Worm (Caenorhabditis elegans) whole organism, L1 larva: Measurements from ENCODE around the gene pdf-1.

Experiments
- C04F5.9 ChIP-seq: sonication (generic microtip); optimal IDR thresholded peaks from 2 replicates; lab custom pipeline; 2016; ENCODE audit warnings: missing genetic modification characterization, missing compliant biosample characterization
- C34B4.2 ChIP-seq: sonication (generic microtip); optimal IDR thresholded peaks from 2 replicates; lab custom pipeline; 2017; ENCODE audit warnings: mild to moderate bottlenecking, missing genetic modification characterization, missing compliant biosample characterization
- F16B12.6 ChIP-seq: fragments of 150-350 bp; optimal IDR thresholded peaks from 2 replicates; lab custom pipeline; 2014; ENCODE audit warnings: missing biosample characterization, missing genetic modification characterization
- aly-2 ChIP-seq: fragments of 150-350 bp; optimal IDR thresholded peaks from 2 replicates; lab custom pipeline; 2014; ENCODE audit warnings: missing biosample characterization, missing genetic modification characterization
- blmp-1 ChIP-seq: fragments of 150-350 bp; optimal IDR thresholded peaks from 2 replicates; lab custom pipeline; 2014; ENCODE audit warnings: missing biosample characterization, missing genetic modification characterization
- ceh-82 ChIP-seq, 3 experiments: fragments of 150-350 bp in 1 of 3; sonication (generic microtip) in 2 of 3; optimal IDR thresholded peaks; 2 replicates each; lab custom pipeline; 2014 to 2017; ENCODE audit warnings: missing biosample characterization in 3 of 3, missing genetic modification characterization in 3 of 3
- dpl-1 ChIP-seq, 3 experiments: fragments of 150-350 bp in 2 of 3; sonication (generic microtip) in 1 of 3; optimal IDR thresholded peaks; 2 replicates each; lab custom pipeline; 2014 to 2017; ENCODE audit warnings: missing biosample characterization in 3 of 3, missing genetic modification characterization in 3 of 3, missing genetic modification reagents in 3 of 3
- elt-2 ChIP-seq: sonication (generic microtip); optimal IDR thresholded peaks from 2 replicates; lab custom pipeline; 2016; ENCODE audit warnings: missing genetic modification characterization, mild to moderate bottlenecking, inconsistent platforms, missing compliant biosample characterization, missing genetic modification reagents
- elt-3 ChIP-seq, 6 experiments: fragments of 150-350 bp in 1 of 6; sonication (generic microtip); optimal IDR thresholded peaks; 2 replicates each; lab custom pipeline; 2017 to 2018; ENCODE audit warnings: missing biosample characterization in 6 of 6, missing genetic modification characterization in 6 of 6, inconsistent platforms in 1 of 6
- fkh-10 ChIP-seq: sonication (generic microtip); optimal IDR thresholded peaks from 2 replicates; lab custom pipeline; 2017; ENCODE audit warnings: missing biosample characterization, missing genetic modification reagents, missing genetic modification characterization
- fkh-4 ChIP-seq: sonication (generic microtip); optimal IDR thresholded peaks from 2 replicates; lab custom pipeline; 2016; ENCODE audit warnings: missing compliant biosample characterization, missing genetic modification characterization, borderline replicate concordance
- fkh-8 ChIP-seq: sonication (generic microtip); optimal IDR thresholded peaks from 2 replicates; lab custom pipeline; 2016; ENCODE audit warnings: mild to moderate bottlenecking, missing genetic modification characterization, missing compliant biosample characterization
- fos-1 ChIP-seq: fragments of 150-350 bp; optimal IDR thresholded peaks from 2 replicates; lab custom pipeline; 2014; ENCODE audit warnings: missing biosample characterization, missing genetic modification characterization
- grh-1 ChIP-seq: fragments of 200-800 bp; sonication (Bioruptor generic); IDR thresholded peaks from 2 replicates; pipeline ENCODE4 v1.3.6; 2022; ENCODE audit warnings: missing genetic modification reagents, missing genetic modification characterization, missing compliant biosample characterization
- hpl-2 ChIP-seq: fragments of 150-350 bp; optimal IDR thresholded peaks from 2 replicates; lab custom pipeline; 2014; ENCODE audit warnings: missing biosample characterization, missing genetic modification reagents, missing genetic modification characterization
- lin-13 ChIP-seq: fragments of 150-350 bp; optimal IDR thresholded peaks from 2 replicates; lab custom pipeline; 2014; ENCODE audit warnings: missing biosample characterization, missing genetic modification reagents, missing genetic modification characterization
- lin-14 ChIP-seq: fragments of 200-800 bp; sonication (Bioruptor generic); optimal IDR thresholded peaks from 2 replicates; lab custom pipeline; 2018; ENCODE audit warnings: mild to moderate bottlenecking, missing genetic modification characterization, moderate library complexity, missing compliant biosample characterization
- lin-15B ChIP-seq: fragments of 150-350 bp; sonication (generic microtip); optimal IDR thresholded peaks from 3 replicates; lab custom pipeline; 2014; ENCODE audit warnings: missing biosample characterization, missing genetic modification characterization
- lin-35 ChIP-seq, 2 experiments: fragments of 150-350 bp; optimal IDR thresholded peaks; 2 replicates each; lab custom pipeline; 2014; ENCODE audit warnings: missing biosample characterization in 2 of 2, missing genetic modification characterization in 2 of 2, missing genetic modification reagents in 2 of 2
- lin-39 ChIP-seq: fragments of 150-350 bp; optimal IDR thresholded peaks from 2 replicates; lab custom pipeline; 2014; ENCODE audit warnings: missing biosample characterization, missing genetic modification reagents, missing genetic modification characterization
- lir-3 ChIP-seq: sonication (generic microtip); optimal IDR thresholded peaks from 2 replicates; lab custom pipeline; 2016; ENCODE audit warnings: mild to moderate bottlenecking, missing genetic modification characterization, moderate library complexity, missing compliant biosample characterization; ENCODE audit not compliant: poor library complexity
- mdl-1 ChIP-seq, 2 experiments: fragments of 150-350 bp; optimal IDR thresholded peaks; 2 replicates each; lab custom pipeline; 2014 to 2017; ENCODE audit warnings: missing biosample characterization in 2 of 2, missing genetic modification characterization in 2 of 2, inconsistent platforms in 1 of 2
- mef-2 ChIP-seq: fragments of 150-350 bp; optimal IDR thresholded peaks from 2 replicates; lab custom pipeline; 2014; ENCODE audit warnings: missing biosample characterization, missing genetic modification characterization
- mep-1 ChIP-seq: fragments of 150-350 bp; optimal IDR thresholded peaks from 2 replicates; lab custom pipeline; 2014; ENCODE audit warnings: missing biosample characterization, missing genetic modification characterization
- nhr-19 ChIP-seq: fragments of 200-800 bp; sonication (Bioruptor generic); conservative IDR thresholded peaks from 2 replicates; pipeline ENCODE4 v1.3.6; 2022; ENCODE audit warnings: missing genetic modification characterization, missing compliant biosample characterization
- nhr-20 ChIP-seq: sonication (generic microtip); optimal IDR thresholded peaks from 2 replicates; lab custom pipeline; 2016; ENCODE audit warnings: mild to moderate bottlenecking, missing genetic modification characterization, missing compliant biosample characterization
- nhr-237 ChIP-seq: fragments of 150-350 bp; optimal IDR thresholded peaks from 2 replicates; lab custom pipeline; 2014; ENCODE audit warnings: missing biosample characterization, missing genetic modification characterization
- nhr-47 ChIP-seq: sonication (generic microtip); optimal IDR thresholded peaks from 2 replicates; lab custom pipeline; 2016; ENCODE audit warnings: mild to moderate bottlenecking, missing genetic modification characterization, moderate library complexity, missing compliant biosample characterization
- nhr-71 ChIP-seq: sonication (generic microtip); optimal IDR thresholded peaks from 2 replicates; lab custom pipeline; 2016; ENCODE audit warnings: mild to moderate bottlenecking, missing genetic modification characterization, moderate library complexity, missing compliant biosample characterization
- nhr-76 ChIP-seq: sonication (generic microtip); optimal IDR thresholded peaks from 2 replicates; lab custom pipeline; 2017; ENCODE audit warnings: missing biosample characterization, missing genetic modification characterization
- nhr-84 ChIP-seq: sonication (generic microtip); optimal IDR thresholded peaks from 2 replicates; lab custom pipeline; 2017; ENCODE audit warnings: missing biosample characterization, missing genetic modification characterization
- nhr-85 ChIP-seq: sonication (generic microtip); peaks from one replicate; lab custom pipeline; 2016; ENCODE audit warnings: missing genetic modification characterization, inconsistent platforms, missing compliant biosample characterization
- pqm-1 ChIP-seq: sonication (generic microtip); optimal IDR thresholded peaks from 3 replicates; lab custom pipeline; 2017; ENCODE audit warnings: missing biosample characterization, missing genetic modification characterization
- rnt-1 ChIP-seq: sonication (generic microtip); optimal IDR thresholded peaks from 2 replicates; lab custom pipeline; 2016; ENCODE audit warnings: mild to moderate bottlenecking, missing genetic modification characterization, moderate library complexity, missing compliant biosample characterization
- snu-23 ChIP-seq: sonication (generic microtip); optimal IDR thresholded peaks from 2 replicates; lab custom pipeline; 2016; ENCODE audit warnings: missing genetic modification characterization, missing compliant biosample characterization
- sptf-1 ChIP-seq: fragments of 150-350 bp; optimal IDR thresholded peaks from 2 replicates; lab custom pipeline; 2014; ENCODE audit warnings: missing biosample characterization, missing genetic modification characterization
- sup-37 ChIP-seq: fragments of 200-800 bp; sonication (Bioruptor generic); optimal IDR thresholded peaks from 2 replicates; lab custom pipeline; 2018; ENCODE audit warnings: mild to moderate bottlenecking, missing genetic modification characterization, missing compliant biosample characterization
- swsn-7 ChIP-seq: sonication (generic microtip); optimal IDR thresholded peaks from 2 replicates; lab custom pipeline; 2016; ENCODE audit warnings: missing genetic modification characterization, missing compliant biosample characterization
- tbx-2 ChIP-seq: sonication (generic microtip); optimal IDR thresholded peaks from 2 replicates; lab custom pipeline; 2016; ENCODE audit warnings: missing genetic modification characterization, missing compliant biosample characterization
- unc-130 ChIP-seq: fragments of 150-350 bp; optimal IDR thresholded peaks from 2 replicates; lab custom pipeline; 2017; ENCODE audit warnings: missing biosample characterization, missing genetic modification characterization, inconsistent platforms
- unc-30 ChIP-seq: sonication (generic microtip); optimal IDR thresholded peaks from 2 replicates; lab custom pipeline; 2017; ENCODE audit warnings: missing biosample characterization, missing genetic modification characterization
- vab-15 ChIP-seq: sonication (generic microtip); optimal IDR thresholded peaks from 2 replicates; lab custom pipeline; 2017; ENCODE audit warnings: missing genotype, mild to moderate bottlenecking, missing genetic modification characterization, missing compliant biosample characterization
- xbp-1 ChIP-seq: sonication (generic microtip); optimal IDR thresholded peaks from 2 replicates; lab custom pipeline; 2016; ENCODE audit warnings: missing genetic modification characterization, missing compliant biosample characterization
- zag-1 ChIP-seq: fragments of 150-350 bp; optimal IDR thresholded peaks from 2 replicates; lab custom pipeline; 2014; ENCODE audit warnings: missing biosample characterization, missing genetic modification characterization
- zip-4 ChIP-seq: fragments of 200-800 bp; sonication (Bioruptor generic); optimal IDR thresholded peaks from 2 replicates; lab custom pipeline; 2018; ENCODE audit warnings: mild to moderate bottlenecking, missing genetic modification characterization, moderate library complexity, missing compliant biosample characterization
- ztf-11 ChIP-seq, 2 experiments: sonication (generic microtip); optimal IDR thresholded peaks; 2 replicates each; lab custom pipeline; 2016 to 2017; ENCODE audit warnings: missing genetic modification characterization in 2 of 2, missing biosample characterization in 1 of 2, missing compliant biosample characterization in 1 of 2

Gene pdf-1

DNA sequence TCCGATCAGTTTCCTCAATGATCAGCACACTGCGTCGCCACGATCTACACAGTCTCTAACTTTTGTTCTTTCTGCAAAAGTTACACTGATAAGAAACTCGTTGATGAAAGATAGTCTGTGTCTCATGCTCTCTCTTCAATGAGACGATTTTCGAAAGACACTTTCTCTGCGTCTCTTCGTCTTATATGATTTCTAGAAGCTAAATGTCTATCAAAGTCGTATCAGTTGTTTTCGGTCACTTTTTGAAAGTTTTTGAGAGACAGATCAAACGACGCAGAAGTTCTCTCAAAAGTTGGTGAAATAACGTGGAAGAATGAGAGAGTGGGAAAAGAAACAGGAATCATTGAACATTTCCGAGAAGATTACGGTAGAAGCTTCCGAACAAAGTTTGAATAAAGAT, 17.1 kb downstream of the pdf-1 start (continued):
- TF ChIP-seq fkh-8 (tag; lab: Kevin White, UChicago), result no peak
- peak; percentile 55 for TF ChIP-seq lir-3 (tag; lab: Kevin White, UChicago)
- peak; percentile 70 for TF ChIP-seq aly-2 (tag; lab: Kevin White, UChicago)
- peak; percentile 58 for TF ChIP-seq nhr-47 (tag; lab: Kevin White, UChicago)
- peak in 1 of 2 experiments; percentile 49 for TF ChIP-seq mdl-1 (tag; optimal IDR thresholded peaks at IDR 0.05; lab: Kevin White, UChicago)
- TF ChIP-seq elt-2 (tag; lab: Kevin White, UChicago), result peak; percentile 69
- TF ChIP-seq nhr-71 (tag; lab: Kevin White, UChicago), result peak; percentile 93
- TF ChIP-seq ceh-82 (tag; optimal IDR thresholded peaks at IDR 0.05; lab: Kevin White, UChicago), result peak in 2 of 3 experiments; percentile 10 to 11

DNA sequence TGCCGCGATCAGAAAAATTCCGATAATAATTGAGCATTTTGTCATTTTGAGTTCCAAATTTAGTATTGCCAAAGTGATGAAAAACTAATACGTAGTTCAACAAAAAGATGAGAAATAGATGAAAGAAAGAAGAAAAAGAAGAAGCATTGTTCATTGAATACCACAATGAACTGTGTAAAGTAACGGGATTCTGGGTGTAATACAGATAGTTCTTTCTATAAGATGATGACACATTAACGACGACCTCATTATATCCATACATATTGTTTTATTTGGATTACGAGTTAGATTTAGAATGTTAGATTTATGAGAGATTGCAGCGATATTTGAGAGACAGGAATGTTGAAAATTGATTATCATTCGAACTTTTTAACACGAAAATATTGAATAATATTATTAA, 20.7 kb downstream of the pdf-1 start, which contains the start of gene K04C2.5:
TSS of gene K04C2.5 (minus strand) at position 101 of the 400 bp plus-strand sequence.
- TF ChIP-seq fkh-4 (tag; lab: Kevin White, UChicago), result no peak
- TF ChIP-seq fkh-10 (GFP tag; lab: Kevin White, UChicago), result no peak
- no peak for TF ChIP-seq nhr-237 (tag; lab: Kevin White, UChicago)
- no peak for TF ChIP-seq swsn-7
- TF ChIP-seq tbx-2 (tag; lab: Kevin White, UChicago), result no peak
- TF ChIP-seq nhr-85, result no peak
- TF ChIP-seq xbp-1 (tag; lab: Kevin White, UChicago), result no peak
- TF ChIP-seq sptf-1 (tag; lab: Kevin White, UChicago), result no peak
- TF ChIP-seq hpl-2 (GFP tag; lab: Kevin White, UChicago), result no peak
- TF ChIP-seq nhr-19 (GFP tag; lab: Robert Waterston, UW), result no peak
- TF ChIP-seq nhr-20 (tag; lab: Kevin White, UChicago), result no peak
- no peak for TF ChIP-seq rnt-1
- no peak for TF ChIP-seq unc-30
- TF ChIP-seq C34B4.2 (tag; lab: Kevin White, UChicago), result no peak
- TF ChIP-seq zag-1, result no peak
- TF ChIP-seq vab-15 (tag; lab: Kevin White, UChicago), result no peak
- no peak for TF ChIP-seq grh-1
- no peak for TF ChIP-seq ztf-11 (tag; optimal IDR thresholded peaks at IDR 0.05; lab: Kevin White, UChicago)
- TF ChIP-seq ceh-82 (tag; optimal IDR thresholded peaks at IDR 0.05; lab: Kevin White, UChicago), result no peak

DNA sequence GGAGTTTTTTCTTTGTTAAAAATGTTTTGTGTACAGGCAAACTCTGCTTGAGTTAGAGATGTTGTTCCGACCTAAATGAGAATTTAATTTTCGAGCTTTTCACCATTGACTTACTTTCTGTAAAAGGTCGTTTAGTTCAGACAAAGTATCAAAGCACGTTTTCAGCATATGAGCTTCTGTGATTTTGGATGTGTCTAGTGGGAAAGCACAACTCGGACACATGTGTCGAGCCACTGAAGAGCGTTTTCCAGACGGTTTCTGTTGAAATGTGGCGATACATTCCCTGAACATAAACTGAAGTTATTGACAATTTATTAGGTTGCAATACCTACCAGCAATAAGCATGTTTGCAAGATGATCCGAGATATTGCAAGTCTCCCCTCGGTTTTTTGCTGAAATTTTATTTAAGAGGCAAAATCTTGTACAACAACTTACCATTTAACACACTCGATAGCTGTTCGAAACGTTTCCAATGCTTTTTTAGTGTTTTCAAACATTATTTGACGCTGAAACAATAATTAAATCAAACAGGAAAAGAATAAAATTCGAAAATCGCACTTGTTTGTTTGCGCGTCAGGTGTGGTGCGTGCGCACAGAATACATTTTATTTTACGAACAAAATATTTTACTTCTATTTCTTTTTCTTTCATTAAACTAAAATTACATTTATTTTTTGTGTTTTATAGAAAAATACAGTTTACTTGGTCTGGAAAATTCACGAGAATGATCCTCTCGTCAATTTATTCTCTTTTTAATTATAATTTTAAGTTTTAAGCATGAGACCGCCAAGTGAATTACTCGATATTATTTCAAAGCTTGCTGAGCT, 23.1 kb downstream of the pdf-1 start, which contains the start of the genes brd-1 and K04C2.2:
TSS of gene brd-1 (minus strand) at position 506 of the 826 bp plus-strand sequence.
TSS of gene K04C2.2 (plus strand) at position 776 of the 826 bp plus-strand sequence.
- TF ChIP-seq F16B12.6 (peak; percentile 79), snu-23 (GFP tag; lab: Kevin White, UChicago) (peak; percentile 41), mep-1 (tag; lab: Kevin White, UChicago) (peak; percentile 52), elt-3 (tag; optimal IDR thresholded peaks at IDR 0.05; lab: Kevin White, UChicago) (no peak), hpl-2 (GFP tag; lab: Kevin White, UChicago) (no peak), lin-14 (no peak), tbx-2 (tag; lab: Kevin White, UChicago) (no peak), grh-1 (no peak), sup-37 (no peak), nhr-76 (no peak), mdl-1 (tag; optimal IDR thresholded peaks at IDR 0.05; lab: Kevin White, UChicago) (no peak), lin-35 (GFP tag; optimal IDR thresholded peaks at IDR 0.05; lab: Kevin White, UChicago) (peak; percentile 57 to 87), blmp-1 (tag; lab: Kevin White, UChicago) (peak; percentile 42), lin-39 (tag; lab: Kevin White, UChicago) (no peak), lin-13 (GFP tag; lab: Kevin White, UChicago) (no peak), unc-130 (tag; lab: Kevin White, UChicago) (peak; percentile 1), vab-15 (tag; lab: Kevin White, UChicago) (no peak), fos-1 (tag; lab: Kevin White, UChicago) (no peak), dpl-1 (GFP tag; optimal IDR thresholded peaks at IDR 0.05; lab: Kevin White, UChicago) (peak; percentile 53 to 83 (median 76)), nhr-19 (GFP tag; lab: Robert Waterston, UW) (no peak), aly-2 (tag; lab: Kevin White, UChicago) (no peak), nhr-84 (no peak), lin-15B (tag; lab: Kevin White, UChicago) (no peak), fkh-8 (tag; lab: Kevin White, UChicago) (no peak), nhr-20 (tag; lab: Kevin White, UChicago) (peak; percentile 11), pqm-1 (tag; lab: Kevin White, UChicago) (no peak), mef-2 (no peak), zag-1 (no peak), nhr-237 (tag; lab: Kevin White, UChicago) (no peak), C04F5.9 (tag; lab: Kevin White, UChicago) (no peak), zip-4 (GFP tag; lab: Kevin White, UChicago) (no peak)
